Worm (Caenorhabditis elegans) whole organism, young adult: Measurements from ENCODE around the gene oig-2.

Experiments
- B0261.1 ChIP-seq: sonication (generic microtip); optimal IDR thresholded peaks from 2 replicates; lab custom pipeline; 2016; ENCODE audit warnings: mild to moderate bottlenecking, missing genetic modification characterization, moderate library complexity, missing compliant biosample characterization
- F55B11.4 ChIP-seq: sonication (generic microtip); optimal IDR thresholded peaks from 2 replicates; lab custom pipeline; 2016; ENCODE audit warnings: missing compliant biosample characterization, missing genetic modification characterization, borderline replicate concordance; ENCODE audit not compliant: insufficient read depth
- K11D2.4 ChIP-seq: fragments of 200-800 bp; sonication (Bioruptor generic); IDR thresholded peaks from 2 replicates; pipeline ENCODE4 v1.3.6; 2022; ENCODE audit warnings: missing genetic modification reagents, missing genetic modification characterization, missing compliant biosample characterization
- ama-1 ChIP-seq, 3 experiments: fragments of 150-350 bp in 1 of 3; sonication (generic microtip) in 2 of 3; optimal IDR thresholded peaks; 2 replicates each; lab custom pipeline; 2014 to 2018; ENCODE audit warnings: missing biosample characterization in 2 of 3, missing genetic modification characterization in 2 of 3, missing genetic modification reagents in 2 of 3
- cebp-2 ChIP-seq: fragments of 200-800 bp; sonication (Bioruptor generic); IDR thresholded peaks from 2 replicates; pipeline ENCODE4 v1.3.6; 2022; ENCODE audit warnings: missing genetic modification characterization, missing compliant biosample characterization
- dpl-1 ChIP-seq: fragments of 150-350 bp; optimal IDR thresholded peaks from 2 replicates; lab custom pipeline; 2014; ENCODE audit warnings: missing biosample characterization, missing genetic modification reagents, missing genetic modification characterization
- efl-1 ChIP-seq: fragments of 150-350 bp; optimal IDR thresholded peaks from 2 replicates; lab custom pipeline; 2014; ENCODE audit warnings: missing biosample characterization, missing genetic modification reagents, missing genetic modification characterization
- hlh-12 ChIP-seq: sonication (generic microtip); optimal IDR thresholded peaks from 2 replicates; lab custom pipeline; 2016; ENCODE audit warnings: missing genetic modification characterization, missing compliant biosample characterization
- snpc-1.1 ChIP-seq: sonication (generic microtip); optimal IDR thresholded peaks from 2 replicates; lab custom pipeline; 2017; ENCODE audit warnings: missing genetic modification characterization, mild to moderate bottlenecking, missing compliant biosample characterization, antibody characterized with exemption, moderate library complexity, missing genotype, missing genetic modification reagents; ENCODE audit not compliant: insufficient read depth
- snpc-4 ChIP-seq, 5 experiments: fragments of 150-350 bp in 1 of 5; sonication (generic microtip) in 4 of 5; optimal IDR thresholded peaks; 2 replicates each; lab custom pipeline; 2014 to 2018; ENCODE audit warnings: missing genetic modification characterization in 5 of 5, missing biosample characterization in 3 of 5, antibody characterized with exemption in 2 of 5, mild to moderate bottlenecking in 2 of 5, missing compliant biosample characterization in 2 of 5, missing genotype in 2 of 5, moderate library complexity in 2 of 5, missing genetic modification reagents in 1 of 5
- zim-3 ChIP-seq: sonication (generic microtip); optimal IDR thresholded peaks from 2 replicates; lab custom pipeline; 2017; ENCODE audit warnings: mild to moderate bottlenecking, missing genetic modification characterization, moderate library complexity, missing compliant biosample characterization

- no peak for TF ChIP-seq B0261.1 (tag; lab: Kevin White, UChicago)
- TF ChIP-seq snpc-4 (GFP tag; optimal IDR thresholded peaks at IDR 0.05; lab: Kevin White, UChicago) = no peak
- no peak for TF ChIP-seq snpc-4 (tag; optimal IDR thresholded peaks at IDR 0.05; lab: Kevin White, UChicago)
- TF ChIP-seq zim-3 (tag; lab: Kevin White, UChicago) = no peak
- TF ChIP-seq K11D2.4 (GFP tag; lab: Robert Waterston, UW) = no peak
- TF ChIP-seq snpc-1.1 (tag; lab: Kevin White, UChicago) = no peak
- TF ChIP-seq dpl-1 (GFP tag; lab: Kevin White, UChicago) = no peak
- TF ChIP-seq efl-1 = no peak
- no peak for TF ChIP-seq F55B11.4
- no peak for TF ChIP-seq cebp-2 (GFP tag; lab: Robert Waterston, UW)
- TF ChIP-seq hlh-12 (tag; lab: Kevin White, UChicago) = no peak
- no peak for TF ChIP-seq ama-1 (optimal IDR thresholded peaks at IDR 0.05; lab: Kevin White, UChicago)
- TF ChIP-seq ama-1 (GFP tag; optimal IDR thresholded peaks at IDR 0.05; lab: Kevin White, UChicago) = no peak
Observed at ce11 chrII:12991594-12991993, 16.4 kb downstream of the oig-2 start.
